Worm (Caenorhabditis elegans) whole organism, L3 larva: ENCODE data around the gene srw-100.

ENCODE experiments used
- elt-1 ChIP-seq: fragments of 150-350 bp; optimal IDR thresholded peaks from 2 replicates; lab custom pipeline; 2014; ENCODE audit warnings: missing biosample characterization, missing genetic modification characterization
- elt-3 ChIP-seq, 3 experiments: fragments of 150-350 bp in 1 of 3; sonication (generic microtip) in 2 of 3; optimal IDR thresholded peaks; 2 replicates in 2 of 3; 4 replicates in 1 of 3; lab custom pipeline; 2014 to 2017; ENCODE audit warnings: missing biosample characterization in 3 of 3, missing genetic modification characterization in 3 of 3
- nhr-11 ChIP-seq: fragments of 150-350 bp; optimal IDR thresholded peaks from 2 replicates; lab custom pipeline; 2014; ENCODE audit warnings: missing biosample characterization, missing genetic modification characterization
- ztf-4 ChIP-seq: fragments of 150-350 bp; optimal IDR thresholded peaks from 2 replicates; lab custom pipeline; 2014; ENCODE audit warnings: missing biosample characterization, missing genetic modification characterization

DNA sequence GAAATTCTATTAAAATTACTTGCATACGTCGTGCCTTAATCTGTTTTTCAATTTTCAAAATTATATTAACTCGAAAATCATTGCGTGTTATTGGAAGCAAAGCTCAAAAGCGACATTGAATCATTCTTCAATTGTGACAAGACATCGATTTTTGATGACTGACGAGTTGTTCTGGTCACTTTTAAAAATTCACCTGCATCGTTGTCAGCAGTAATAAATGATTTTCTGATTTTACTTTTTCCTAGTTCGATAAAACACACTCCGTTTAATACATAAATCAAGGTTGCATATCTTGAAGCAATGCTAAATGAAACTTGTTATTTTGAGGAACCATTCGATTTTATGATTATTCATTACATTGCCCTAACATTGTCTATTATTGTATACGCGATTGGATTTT lies 28.7 kb upstream of the srw-100 start, which contains the start of gene srh-3:
- TF ChIP-seq elt-1 (tag; lab: Kevin White, UChicago) (no peak), elt-3 (tag; optimal IDR thresholded peaks at IDR 0.05; lab: Kevin White, UChicago) (no peak), ztf-4 (no peak), nhr-11 (tag; lab: Kevin White, UChicago) (no peak)
